Worm (Caenorhabditis elegans): Measurements from ENCODE around the gene tig-3.

DNA sequence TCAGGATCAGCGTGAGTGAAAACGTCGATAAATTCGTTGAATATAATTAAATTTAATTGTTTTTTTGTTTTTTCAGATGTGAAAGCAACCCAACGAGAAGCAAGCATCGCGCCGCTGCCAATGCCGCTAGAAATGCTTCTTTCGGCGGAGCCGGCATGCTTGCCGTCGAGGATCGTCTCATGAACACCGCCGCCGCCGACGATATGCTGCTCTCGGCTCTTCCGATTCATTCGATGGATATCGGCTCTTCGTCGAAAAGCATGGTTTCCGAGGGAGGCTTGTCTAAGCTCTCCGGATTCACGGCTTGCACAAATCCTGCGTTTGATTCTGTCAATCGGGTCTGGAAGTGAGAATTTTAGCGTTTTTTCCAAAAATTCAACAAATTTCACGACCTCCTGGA lies 18.4 kb downstream of the tig-3 start:
- TF ChIP-seq ceh-82 (tag; optimal IDR thresholded peaks at IDR 0.05) (no peak), ceh-16 (tag; optimal IDR thresholded peaks at IDR 0.05) (no peak), nhr-11 (tag; optimal IDR thresholded peaks at IDR 0.05) (no peak), mml-1 (tag; optimal IDR thresholded peaks at IDR 0.05) (no peak), unc-39 (tag; optimal IDR thresholded peaks at IDR 0.05) (no peak), nhr-77 (tag; optimal IDR thresholded peaks at IDR 0.05) (no peak), fos-1 (tag; optimal IDR thresholded peaks at IDR 0.05) (no peak), lsy-12 (tag; optimal IDR thresholded peaks at IDR 0.05) (no peak), elt-3 (tag; optimal IDR thresholded peaks at IDR 0.05) (no peak), egl-27 (tag; optimal IDR thresholded peaks at IDR 0.05) (no peak), elt-2 (tag; optimal IDR thresholded peaks at IDR 0.05) (no peak), R02D3.7 (tag; optimal IDR thresholded peaks at IDR 0.05) (no peak)
